Worm (Caenorhabditis elegans): ENCODE measurements around the gene nuo-1.

DNA sequence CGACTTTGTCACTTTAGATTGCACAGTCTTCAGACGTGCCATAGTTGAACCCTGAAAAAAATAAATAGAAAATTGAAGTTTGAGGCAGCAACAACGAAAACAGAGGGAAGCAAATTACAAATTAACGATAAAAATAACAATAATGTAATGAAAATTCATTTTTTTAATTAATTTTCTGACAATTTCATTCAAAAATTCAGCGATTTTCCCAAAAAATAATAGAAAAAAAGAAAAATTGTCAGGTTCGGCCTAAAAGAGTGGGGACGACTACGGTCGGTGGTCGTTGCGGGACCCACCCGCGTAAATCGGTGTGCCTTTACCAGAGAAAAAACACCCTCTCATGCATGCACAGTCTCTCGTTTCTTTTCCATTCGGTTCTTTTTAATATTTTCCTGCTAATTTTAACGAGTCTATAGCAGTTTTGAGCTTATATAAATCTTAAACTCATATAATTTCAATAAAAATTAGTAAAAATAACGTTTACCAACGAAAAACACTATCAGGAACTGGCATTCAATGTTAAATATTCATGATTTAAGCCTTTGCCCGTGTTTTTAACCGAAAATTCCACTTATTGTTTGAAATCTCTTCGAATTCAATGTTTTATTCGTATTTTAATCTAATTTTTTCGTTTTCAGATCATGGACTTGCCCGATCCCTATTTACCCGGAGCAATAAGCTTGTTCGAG lies 28.8 kb downstream of the nuo-1 start, which contains the start of the genes rps-9 and lsm-1:
- TF ChIP-seq skn-1 (tag; optimal IDR thresholded peaks at IDR 0.05) = no peak
- TF ChIP-seq ama-1 (optimal IDR thresholded peaks at IDR 0.05) = no peak
- TF ChIP-seq egl-27 (tag; optimal IDR thresholded peaks at IDR 0.05) = no peak
- TF ChIP-seq nhr-25 (tag; optimal IDR thresholded peaks at IDR 0.05) = peak; percentile 55
- no peak for TF ChIP-seq elt-3 (tag; optimal IDR thresholded peaks at IDR 0.05)
- TF ChIP-seq ztf-4 (tag; optimal IDR thresholded peaks at IDR 0.05) = peak; percentile 52
- no peak for TF ChIP-seq ZK546.5 (tag; optimal IDR thresholded peaks at IDR 0.05)
